Fruit fly (Drosophila melanogaster): ENCODE measurements around the gene Sfp33A3.

Sfp33A3 gene

dm6 chr2L:11853130-11853529, 13.4 kb downstream of the Sfp33A3 start, which contains the start of gene CG42751:
Gene CG42751 (plus strand): TSS chr2L:11853430.
- no peak for TF ChIP-seq CG17801 (GFP tag; optimal IDR thresholded peaks at IDR 0.05; ENCODE audit: partially characterized antibody)

dm6 chr2L:11870867-11871452, 31.2 kb downstream of the Sfp33A3 start:
- TF ChIP-seq CG17801 (GFP tag; optimal IDR thresholded peaks at IDR 0.05; ENCODE audit: partially characterized antibody): no peak

- TF ChIP-seq CG17801 (GFP tag; optimal IDR thresholded peaks at IDR 0.05; ENCODE audit: partially characterized antibody): no peak
These were observed 34.6 kb downstream of the Sfp33A3 start for dm6 chr2L:11874232-11874765.

dm6 chr2L:11874890-11875289, 35.2 kb downstream of the Sfp33A3 start:
- no peak for TF ChIP-seq CG17801 (GFP tag; optimal IDR thresholded peaks at IDR 0.05; ENCODE audit: partially characterized antibody)

- no peak for TF ChIP-seq CG17801 (GFP tag; optimal IDR thresholded peaks at IDR 0.05; ENCODE audit: partially characterized antibody)
These were observed 39.2 kb downstream of the Sfp33A3 start for dm6 chr2L:11878812-11879328.
